Worm (Caenorhabditis elegans) whole organism, L2 larva: ENCODE measurements around the gene Y60A3A.25.

Source experiments
- F13H6.1 ChIP-seq: sonication (generic microtip); optimal IDR thresholded peaks from 2 replicates; lab custom pipeline; 2016; ENCODE audit warnings: missing genetic modification characterization, missing compliant biosample characterization
- aly-2 ChIP-seq: fragments of 150-350 bp; optimal IDR thresholded peaks from 2 replicates; lab custom pipeline; 2014; ENCODE audit warnings: missing biosample characterization, missing genetic modification characterization
- ceh-82 ChIP-seq: fragments of 150-350 bp; optimal IDR thresholded peaks from 2 replicates; lab custom pipeline; 2014; ENCODE audit warnings: missing biosample characterization, missing genetic modification characterization
- egl-27 ChIP-seq: sonication (generic microtip); optimal IDR thresholded peaks from 3 replicates; lab custom pipeline; 2017; ENCODE audit warnings: missing biosample characterization, missing genetic modification reagents, missing genetic modification characterization
- elt-3 ChIP-seq: sonication (generic microtip); optimal IDR thresholded peaks from 2 replicates; lab custom pipeline; 2017; ENCODE audit warnings: missing biosample characterization, missing genetic modification characterization
- lin-13 ChIP-seq: fragments of 150-350 bp; optimal IDR thresholded peaks from 2 replicates; lab custom pipeline; 2014; ENCODE audit warnings: missing biosample characterization, missing genetic modification reagents, missing genetic modification characterization
- lsy-2 ChIP-seq, 2 experiments: fragments of 150-350 bp in 1 of 2; sonication (generic microtip) in 1 of 2; optimal IDR thresholded peaks; 2 replicates each; lab custom pipeline; 2014 to 2017; ENCODE audit warnings: missing biosample characterization in 2 of 2, missing genetic modification characterization in 2 of 2
- skn-1 ChIP-seq: sonication (generic microtip); optimal IDR thresholded peaks from 2 replicates; lab custom pipeline; 2017; ENCODE audit warnings: missing biosample characterization, missing genetic modification characterization
- snpc-4 ChIP-seq: fragments of 150-350 bp; optimal IDR thresholded peaks from 2 replicates; lab custom pipeline; 2014; ENCODE audit warnings: missing biosample characterization, missing genetic modification characterization
- zag-1 ChIP-seq: fragments of 150-350 bp; optimal IDR thresholded peaks from 2 replicates; lab custom pipeline; 2014; ENCODE audit warnings: missing biosample characterization, missing genetic modification characterization
- ztf-11 ChIP-seq: sonication (generic microtip); optimal IDR thresholded peaks from 2 replicates; lab custom pipeline; 2017; ENCODE audit warnings: missing biosample characterization, missing genetic modification characterization
- ztf-4 ChIP-seq: fragments of 150-350 bp; optimal IDR thresholded peaks from 2 replicates; lab custom pipeline; 2014; ENCODE audit warnings: missing biosample characterization, missing genetic modification characterization

ce11 chrV:19961971-19962370 lies 32.0 kb downstream of the Y60A3A.25 start:
- TF ChIP-seq lin-13 (GFP tag; lab: Kevin White, UChicago) (no peak), zag-1 (tag; lab: Kevin White, UChicago) (no peak), lsy-2 (tag; optimal IDR thresholded peaks at IDR 0.05; lab: Kevin White, UChicago) (no peak), F13H6.1 (tag; lab: Kevin White, UChicago) (no peak), ceh-82 (tag; lab: Kevin White, UChicago) (no peak), snpc-4 (tag; lab: Kevin White, UChicago) (no peak), aly-2 (tag; lab: Kevin White, UChicago) (no peak), skn-1 (tag; lab: Kevin White, UChicago) (no peak), ztf-11 (tag; lab: Kevin White, UChicago) (no peak), ztf-4 (tag; lab: Kevin White, UChicago) (no peak), egl-27 (tag; lab: Kevin White, UChicago) (no peak), elt-3 (tag; lab: Kevin White, UChicago) (no peak)
